Fruit fly (Drosophila melanogaster) whole organism, prepupa: ENCODE data around the gene cher.
A peak's percentile ranks its signal among the peaks of the same experiment; 100 is the strongest.

Source experiments
- CG10631 ChIP-seq: fragments of 200-800 bp; sonication (Bioruptor generic); optimal IDR thresholded peaks from 2 replicates; lab custom pipeline; 2016; ENCODE audit warnings: missing biosample characterization, missing genetic modification characterization
- CG10669 ChIP-seq: fragments of 200-800 bp; sonication (Bioruptor generic); optimal IDR thresholded peaks from 3 replicates; lab custom pipeline; 2018; ENCODE audit warnings: missing biosample characterization, mild to moderate bottlenecking, missing genetic modification characterization, moderate library complexity
- CG11294 ChIP-seq: fragments of 200-800 bp; sonication (Bioruptor generic); IDR thresholded peaks from 2 replicates; pipeline ENCODE4 v1.3.6; 2022; ENCODE audit warnings: missing biosample characterization, missing genetic modification characterization
- CG11762 ChIP-seq: fragments of 200-800 bp; sonication (Bioruptor generic); optimal IDR thresholded peaks from 3 replicates; lab custom pipeline; 2016; ENCODE audit warnings: missing biosample characterization, missing genetic modification characterization; ENCODE audit not compliant: insufficient read depth
- CG11902 ChIP-seq: fragments of 200-800 bp; sonication (Bioruptor generic); optimal IDR thresholded peaks from 3 replicates; lab custom pipeline; 2016; ENCODE audit warnings: missing biosample characterization, missing genetic modification characterization
- CG1621 ChIP-seq: fragments of 200-800 bp; sonication (Bioruptor generic); optimal IDR thresholded peaks from 3 replicates; lab custom pipeline; 2018; ENCODE audit warnings: missing biosample characterization, mild to moderate bottlenecking, missing genetic modification characterization
- CG16779 ChIP-seq: fragments of 200-800 bp; sonication (Bioruptor generic); optimal IDR thresholded peaks from 3 replicates; lab custom pipeline; 2017; ENCODE audit warnings: missing biosample characterization, mild to moderate bottlenecking, missing genetic modification characterization
- CG3032 ChIP-seq: fragments of 200-800 bp; optimal IDR thresholded peaks from 2 replicates; lab custom pipeline; 2019; ENCODE audit warnings: missing biosample characterization, mild to moderate bottlenecking, missing genetic modification characterization, moderate library complexity
- CG31627 ChIP-seq: fragments of 200-800 bp; sonication (Bioruptor generic); optimal IDR thresholded peaks from 3 replicates; lab custom pipeline; 2016; ENCODE audit warnings: missing biosample characterization, missing genetic modification characterization
- CG32006 ChIP-seq: fragments of 200-800 bp; sonication (Bioruptor generic); optimal IDR thresholded peaks from 3 replicates; lab custom pipeline; 2017; ENCODE audit warnings: missing biosample characterization, mild to moderate bottlenecking, missing genetic modification characterization
- CG34406 ChIP-seq: fragments of 200-800 bp; sonication (Bioruptor generic); optimal IDR thresholded peaks from 3 replicates; lab custom pipeline; 2016; ENCODE audit warnings: missing biosample characterization, missing genetic modification characterization
- CG3919 ChIP-seq: fragments of 200-800 bp; sonication (Bioruptor generic); optimal IDR thresholded peaks from 3 replicates; lab custom pipeline; 2016; ENCODE audit warnings: missing biosample characterization, missing genetic modification characterization
- CG4318 ChIP-seq: fragments of 200-800 bp; sonication (Bioruptor generic); optimal IDR thresholded peaks from 3 replicates; lab custom pipeline; 2017; ENCODE audit warnings: missing biosample characterization, mild to moderate bottlenecking, missing genetic modification characterization
- CG6163 ChIP-seq: fragments of 200-800 bp; sonication (Bioruptor generic); IDR thresholded peaks from 3 replicates; pipeline ENCODE4 v1.3.6; 2022; ENCODE audit warnings: missing biosample characterization, missing genetic modification characterization
- CG6276 ChIP-seq: fragments of 200-800 bp; sonication (Bioruptor generic); optimal IDR thresholded peaks from 2 replicates; lab custom pipeline; 2017; ENCODE audit warnings: missing biosample characterization, mild to moderate bottlenecking, missing genetic modification characterization
- CG6808 ChIP-seq: fragments of 200-800 bp; sonication (Bioruptor generic); optimal IDR thresholded peaks from 3 replicates; lab custom pipeline; 2017; ENCODE audit warnings: missing biosample characterization, missing genetic modification characterization, mild to moderate bottlenecking, moderate library complexity, missing genetic modification reagents
- CG7368 ChIP-seq: fragments of 200-800 bp; sonication (Bioruptor generic); optimal IDR thresholded peaks from 3 replicates; lab custom pipeline; 2016; ENCODE audit warnings: missing biosample characterization, missing genetic modification characterization
- CG8632 ChIP-seq: fragments of 200-800 bp; sonication (Bioruptor generic); optimal IDR thresholded peaks from 3 replicates; lab custom pipeline; 2016; ENCODE audit warnings: missing biosample characterization, missing genetic modification characterization
- CG9139 ChIP-seq: fragments of 200-800 bp; sonication (Bioruptor generic); optimal IDR thresholded peaks from 3 replicates; lab custom pipeline; 2017; ENCODE audit warnings: missing biosample characterization, mild to moderate bottlenecking, missing genetic modification characterization
- Eip75B ChIP-seq: fragments of 200-800 bp; sonication (Bioruptor generic); optimal IDR thresholded peaks from 3 replicates; lab custom pipeline; 2016; ENCODE audit warnings: missing biosample characterization, missing genetic modification characterization
- Eip78C ChIP-seq: fragments of 200-800 bp; sonication (Bioruptor generic); peaks from one replicate; lab custom pipeline; 2016; ENCODE audit warnings: missing biosample characterization, missing genetic modification characterization
- Eip93F ChIP-seq: fragments of 200-800 bp; sonication (Bioruptor generic); optimal IDR thresholded peaks from 2 replicates; lab custom pipeline; 2016; ENCODE audit warnings: missing biosample characterization, mild to moderate bottlenecking, missing genetic modification characterization
- Ets21C ChIP-seq: fragments of 200-800 bp; sonication (Bioruptor generic); optimal IDR thresholded peaks from 3 replicates; lab custom pipeline; 2016; ENCODE audit warnings: missing biosample characterization, missing genetic modification characterization
- Ets96B ChIP-seq: fragments of 200-800 bp; optimal IDR thresholded peaks from 2 replicates; lab custom pipeline; 2019; ENCODE audit warnings: missing biosample characterization, mild to moderate bottlenecking, missing genetic modification characterization, moderate library complexity
- Hr38 ChIP-seq: sonication (Bioruptor generic); optimal IDR thresholded peaks from 2 replicates; lab custom pipeline; 2016; ENCODE audit warnings: missing biosample characterization, missing genetic modification characterization
- Hr4 ChIP-seq: fragments of 200-800 bp; sonication (Bioruptor generic); optimal IDR thresholded peaks from 3 replicates; lab custom pipeline; 2016; ENCODE audit warnings: missing biosample characterization, missing genetic modification characterization
- Lpt ChIP-seq: fragments of 200-800 bp; sonication (Bioruptor generic); optimal IDR thresholded peaks from 3 replicates; lab custom pipeline; 2016; ENCODE audit warnings: missing biosample characterization, missing genetic modification characterization
- Met ChIP-seq: fragments of 200-800 bp; sonication (Bioruptor generic); optimal IDR thresholded peaks from 3 replicates; lab custom pipeline; 2016; ENCODE audit warnings: missing biosample characterization, missing genetic modification characterization
- OdsH ChIP-seq: fragments of 200-800 bp; sonication (Bioruptor generic); optimal IDR thresholded peaks from 3 replicates; lab custom pipeline; 2016; ENCODE audit warnings: missing biosample characterization, missing genetic modification characterization
- Sox102F ChIP-seq: fragments of 200-800 bp; sonication (Bioruptor generic); optimal IDR thresholded peaks from 2 replicates; lab custom pipeline; 2016; ENCODE audit warnings: missing biosample characterization, mild to moderate bottlenecking, missing genetic modification characterization
- Sox15 ChIP-seq: fragments of 200-800 bp; sonication (Bioruptor generic); optimal IDR thresholded peaks from 3 replicates; lab custom pipeline; 2016; ENCODE audit warnings: missing biosample characterization, missing genetic modification characterization
- achi ChIP-seq: fragments of 200-800 bp; sonication (Bioruptor generic); optimal IDR thresholded peaks from 3 replicates; lab custom pipeline; 2016; ENCODE audit warnings: missing biosample characterization, missing genetic modification characterization
- acj6 ChIP-seq: fragments of 200-800 bp; sonication (Bioruptor generic); optimal IDR thresholded peaks from 3 replicates; lab custom pipeline; 2016; ENCODE audit warnings: missing biosample characterization, missing genetic modification characterization
- dac ChIP-seq: fragments of 200-800 bp; sonication (Bioruptor generic); optimal IDR thresholded peaks from 2 replicates; lab custom pipeline; 2017; ENCODE audit warnings: missing biosample characterization, mild to moderate bottlenecking, missing genetic modification characterization
- dsx ChIP-seq: fragments of 200-800 bp; optimal IDR thresholded peaks from 3 replicates; lab custom pipeline; 2019; ENCODE audit warnings: missing biosample characterization, mild to moderate bottlenecking, missing genetic modification characterization, moderate library complexity; ENCODE audit not compliant: poor library complexity, severe bottlenecking
- eg ChIP-seq: fragments of 200-800 bp; sonication (Bioruptor generic); IDR thresholded peaks from 3 replicates; pipeline ENCODE4 v1.3.6; 2022; ENCODE audit warnings: missing biosample characterization, missing genetic modification characterization
- esn ChIP-seq: fragments of 200-800 bp; sonication (Bioruptor generic); optimal IDR thresholded peaks from 2 replicates; lab custom pipeline; 2016; ENCODE audit warnings: missing biosample characterization, mild to moderate bottlenecking, missing genetic modification characterization, moderate library complexity
- fd85E ChIP-seq: fragments of 200-800 bp; sonication (Bioruptor generic); optimal IDR thresholded peaks from 3 replicates; lab custom pipeline; 2016; ENCODE audit warnings: missing biosample characterization, missing genetic modification characterization
- fkh ChIP-seq: fragments of 200-800 bp; sonication (Bioruptor generic); optimal IDR thresholded peaks from 3 replicates; lab custom pipeline; 2017; ENCODE audit warnings: missing biosample characterization, mild to moderate bottlenecking, missing genetic modification characterization, moderate library complexity
- net ChIP-seq: fragments of 200-800 bp; sonication (Bioruptor generic); optimal IDR thresholded peaks from 3 replicates; lab custom pipeline; 2016; ENCODE audit warnings: missing biosample characterization, missing genetic modification characterization
- pdm3 ChIP-seq: fragments of 200-800 bp; sonication (Bioruptor generic); optimal IDR thresholded peaks from 3 replicates; lab custom pipeline; 2016; ENCODE audit warnings: missing biosample characterization, missing genetic modification characterization
- salr ChIP-seq, 2 experiments: fragments of 200-800 bp; sonication (Bioruptor generic); optimal IDR thresholded peaks; 3 replicates each; lab custom pipeline; 2016 to 2018; ENCODE audit warnings: missing biosample characterization in 2 of 2, missing genetic modification characterization in 2 of 2, mild to moderate bottlenecking in 1 of 2
- spab ChIP-seq: fragments of 200-800 bp; sonication (Bioruptor generic); optimal IDR thresholded peaks from 2 replicates; lab custom pipeline; 2017; ENCODE audit warnings: missing biosample characterization, mild to moderate bottlenecking, missing genetic modification characterization, missing genetic modification reagents
- ss ChIP-seq, 2 experiments: fragments of 200-800 bp; sonication (Bioruptor generic); optimal IDR thresholded peaks; 2 replicates in 1 of 2; 3 replicates in 1 of 2; lab custom pipeline; 2017 to 2018; ENCODE audit warnings: mild to moderate bottlenecking in 2 of 2, missing biosample characterization in 2 of 2, missing genetic modification characterization in 2 of 2, moderate library complexity in 1 of 2
- svp ChIP-seq: fragments of 200-800 bp; sonication (Bioruptor generic); peaks from one replicate; lab custom pipeline; 2016; ENCODE audit warnings: missing biosample characterization, missing genetic modification characterization
- topi ChIP-seq: fragments of 200-800 bp; sonication (Bioruptor generic); optimal IDR thresholded peaks from 3 replicates; lab custom pipeline; 2016; ENCODE audit warnings: missing biosample characterization, missing genetic modification characterization
- vri ChIP-seq: fragments of 200-800 bp; sonication (Bioruptor generic); optimal IDR thresholded peaks from 3 replicates; lab custom pipeline; 2016; ENCODE audit warnings: missing biosample characterization, mild to moderate bottlenecking, missing genetic modification characterization

The cher gene

dm6 chr3R:17118917-17119378 lies 6.2 kb downstream of the cher start (continued):
- TF ChIP-seq Hr4 (GFP tag; lab: Kevin White, UChicago), result no peak
- TF ChIP-seq CG11762, result no peak
- TF ChIP-seq acj6, result no peak
- peak in 1 of 2 experiments; percentile 51 for TF ChIP-seq ss (GFP tag; optimal IDR thresholded peaks at IDR 0.05; lab: Kevin White, UChicago)
- no peak for TF ChIP-seq CG7368 (GFP tag; lab: Kevin White, UChicago)
- peak; percentile 43 for TF ChIP-seq CG1621 (tag; lab: Kevin White, UChicago)
- peak; percentile 7; the same call in 1 of the 3 replicates for TF ChIP-seq eg (GFP tag; lab: Robert Waterston, UW)

- no peak for TF ChIP-seq dac
- TF ChIP-seq CG31627 (GFP tag; lab: Kevin White, UChicago), result peak; percentile 75
- TF ChIP-seq CG6163 (GFP tag; lab: Robert Waterston, UW), result 0 out of 3 replicates have a peak, but pooled peaks have one; percentile 33
- TF ChIP-seq CG9139 (GFP tag; lab: Kevin White, UChicago), result peak; percentile 39
- no peak for TF ChIP-seq eg (GFP tag; lab: Robert Waterston, UW)
- TF ChIP-seq svp (GFP tag; lab: Kevin White, UChicago), result peak; percentile 91
- no peak for TF ChIP-seq CG16779 (tag; lab: Kevin White, UChicago)
- TF ChIP-seq Hr38 (GFP tag; lab: Kevin White, UChicago), result no peak
- peak; percentile 37 for TF ChIP-seq Sox15 (GFP tag; lab: Kevin White, UChicago)
- TF ChIP-seq Hr4 (GFP tag; lab: Kevin White, UChicago), result peak; percentile 35
- TF ChIP-seq Ets96B (tag; lab: Kevin White, UChicago), result peak; percentile 59
- peak; percentile 83 for TF ChIP-seq esn (GFP tag; lab: Kevin White, UChicago)
- TF ChIP-seq dsx (GFP tag; lab: Kevin White, UChicago), result peak; percentile 63
- TF ChIP-seq CG11762, result no peak
- TF ChIP-seq CG4318 (GFP tag; lab: Kevin White, UChicago), result peak; percentile 44
- peak; percentile 77 for TF ChIP-seq Sox102F
- TF ChIP-seq Met (GFP tag; lab: Kevin White, UChicago), result peak; percentile 83
- TF ChIP-seq spab (GFP tag; lab: Kevin White, UChicago), result peak; percentile 61
- peak; percentile 79 for TF ChIP-seq topi (GFP tag; lab: Kevin White, UChicago)
- peak; percentile 54 for TF ChIP-seq net (GFP tag; lab: Kevin White, UChicago)
- TF ChIP-seq Eip78C, result peak; percentile 92
- no peak for TF ChIP-seq fd85E
- peak; percentile 43 for TF ChIP-seq CG11902
- TF ChIP-seq CG3919 (GFP tag; lab: Kevin White, UChicago), result peak; percentile 55
- TF ChIP-seq achi (GFP tag; lab: Kevin White, UChicago), result peak; percentile 58
- TF ChIP-seq CG11294 (GFP tag; lab: Robert Waterston, UW), result no peak
- peak; percentile 54 for TF ChIP-seq CG34406
- peak; percentile 62 for TF ChIP-seq vri (GFP tag; lab: Kevin White, UChicago)
- peak; percentile 38 for TF ChIP-seq Ets21C (GFP tag; lab: Kevin White, UChicago)
- TF ChIP-seq Lpt (GFP tag; lab: Kevin White, UChicago), result no peak
- TF ChIP-seq CG8632 (GFP tag; lab: Kevin White, UChicago), result peak; percentile 51
- TF ChIP-seq pdm3 (GFP tag; lab: Kevin White, UChicago), result peak; percentile 71
- TF ChIP-seq OdsH (GFP tag; lab: Kevin White, UChicago), result peak; percentile 58
- no peak for TF ChIP-seq CG7368 (GFP tag; lab: Kevin White, UChicago)
- peak; percentile 10 for TF ChIP-seq CG1621 (tag; lab: Kevin White, UChicago)
- TF ChIP-seq salr (GFP tag; optimal IDR thresholded peaks at IDR 0.05; lab: Kevin White, UChicago), result peak; percentile 3 to 23
- peak; percentile 57 for TF ChIP-seq Eip75B
- TF ChIP-seq Eip93F (GFP tag; lab: Kevin White, UChicago), result no peak
- TF ChIP-seq CG10631 (GFP tag; lab: Kevin White, UChicago), result peak; percentile 43
- TF ChIP-seq CG6276 (GFP tag; lab: Kevin White, UChicago), result peak; percentile 37
- TF ChIP-seq CG10669, result peak; percentile 52
- peak; percentile 50 for TF ChIP-seq fkh (GFP tag; lab: Kevin White, UChicago)
- TF ChIP-seq CG6808 (GFP tag; lab: Kevin White, UChicago), result peak; percentile 65
- peak; percentile 74 for TF ChIP-seq CG3032 (tag; lab: Kevin White, UChicago)
- peak; percentile 63 for TF ChIP-seq CG32006 (GFP tag; lab: Kevin White, UChicago)
These were observed 7.4 kb downstream of the cher start for dm6 chr3R:17117607-17118327.
